Fruit fly (Drosophila melanogaster) whole organism, pupa: ENCODE data around the gene mtgo.

ENCODE experiments used
- CG13204 ChIP-seq: fragments of 200-800 bp; sonication (Bioruptor generic); optimal IDR thresholded peaks from 2 replicates; lab custom pipeline; 2018; ENCODE audit warnings: missing biosample characterization, mild to moderate bottlenecking, missing genetic modification characterization, moderate library complexity
- CG34367 ChIP-seq: fragments of 200-800 bp; sonication (Bioruptor generic); optimal IDR thresholded peaks from 2 replicates; lab custom pipeline; 2018; ENCODE audit warnings: missing biosample characterization, mild to moderate bottlenecking, missing genetic modification characterization
- CG8159 ChIP-seq: fragments of 200-800 bp; sonication (Bioruptor generic); optimal IDR thresholded peaks from 3 replicates; lab custom pipeline; 2018; ENCODE audit warnings: missing biosample characterization, mild to moderate bottlenecking, missing genetic modification characterization, moderate library complexity
- CG8301 ChIP-seq: fragments of 200-800 bp; sonication (Bioruptor generic); optimal IDR thresholded peaks from 2 replicates; lab custom pipeline; 2018; ENCODE audit warnings: missing biosample characterization, mild to moderate bottlenecking, missing genetic modification characterization
- CG9948 ChIP-seq: fragments of 200-800 bp; sonication (Bioruptor generic); optimal IDR thresholded peaks from 2 replicates; lab custom pipeline; 2018; ENCODE audit warnings: missing biosample characterization, mild to moderate bottlenecking, missing genetic modification characterization, moderate library complexity
- EcR ChIP-seq: fragments of 200-800 bp; sonication (Bioruptor generic); optimal IDR thresholded peaks from 3 replicates; lab custom pipeline; 2019; ENCODE audit warnings: missing biosample characterization, missing genetic modification characterization, mild to moderate bottlenecking, moderate library complexity, missing genetic modification reagents
- Ets98B ChIP-seq: fragments of 200-800 bp; sonication (Bioruptor generic); IDR thresholded peaks from 2 replicates; pipeline ENCODE4 v1.3.6; 2022; ENCODE audit warnings: missing biosample characterization, missing genetic modification characterization
- Pif1A ChIP-seq: fragments of 200-800 bp; sonication (Bioruptor generic); optimal IDR thresholded peaks from 3 replicates; lab custom pipeline; 2016; ENCODE audit warnings: missing biosample characterization, missing genetic modification characterization

dm6 chr2L:16640846-16641245 lies 96.0 kb downstream of the mtgo start:
- TF ChIP-seq EcR (GFP tag; lab: Kevin White, UChicago): no peak
- no peak for TF ChIP-seq CG9948
- no peak for TF ChIP-seq CG13204
- TF ChIP-seq Ets98B (GFP tag; lab: Robert Waterston, UW): no peak; the same call in 1 of the 2 replicates
- TF ChIP-seq CG34367 (tag; lab: Kevin White, UChicago): no peak
- no peak for TF ChIP-seq CG8301 (tag; lab: Kevin White, UChicago)
- TF ChIP-seq CG8159: no peak
- no peak for TF ChIP-seq Pif1A (GFP tag; lab: Kevin White, UChicago)
